Fruit fly (Drosophila melanogaster): Measurements from ENCODE around the gene Prp4k.

Gene Prp4k

DNA sequence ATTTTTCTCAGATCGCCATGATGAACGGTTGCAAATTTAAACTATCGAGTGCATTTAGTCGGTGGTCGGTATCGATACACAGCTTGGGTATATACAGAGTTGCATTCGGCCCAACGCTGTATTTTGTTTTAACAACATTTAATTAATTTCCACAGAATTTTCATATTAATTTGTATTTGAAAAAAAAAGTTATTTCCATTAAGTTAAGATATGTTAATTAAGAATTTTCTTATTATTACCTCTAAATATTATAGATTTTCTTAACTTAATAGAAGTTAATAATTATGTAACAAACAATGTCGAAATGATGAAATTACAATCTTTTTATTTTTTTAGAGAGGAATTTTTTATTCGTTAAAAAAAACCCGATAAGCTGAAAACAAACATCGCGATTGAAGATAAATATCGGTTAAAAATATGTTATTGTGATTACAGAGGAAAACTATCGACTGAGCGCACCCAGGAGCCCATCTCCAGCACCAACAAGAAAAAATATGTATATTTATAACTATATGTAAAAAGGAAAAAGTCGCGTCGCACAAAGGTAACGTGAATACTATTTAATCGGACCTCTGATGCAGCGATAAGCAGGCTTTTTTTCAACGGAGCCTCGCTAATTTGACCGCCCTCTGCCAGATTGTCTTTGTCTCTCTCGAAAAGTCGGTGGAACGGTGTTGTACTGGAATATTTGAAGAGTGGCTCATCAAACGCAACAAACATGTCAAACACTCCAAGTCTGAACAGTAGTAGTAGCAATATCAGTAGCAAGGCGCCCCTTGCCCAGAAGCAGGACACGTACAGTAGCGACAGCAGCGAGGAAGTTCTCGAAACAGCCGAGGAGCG lies 11.3 kb downstream of the Prp4k start, which contains the start of the genes rno and mri (continued):
- no peak for TF ChIP-seq CG7928 (GFP tag; optimal IDR thresholded peaks at IDR 0.05)
- peak; percentile 87 for TF ChIP-seq hb (GFP tag; IDR thresholded peaks at IDR 0.05; ENCODE audit: partially characterized antibody)
- TF ChIP-seq CG16863 (GFP tag; optimal IDR thresholded peaks at IDR 0.05), result no peak
- TF ChIP-seq cato (GFP tag; optimal IDR thresholded peaks at IDR 0.05; ENCODE audit: borderline replicate concordance), result peak; percentile 22
- TF ChIP-seq CG1602 (GFP tag; optimal IDR thresholded peaks at IDR 0.05), result peak; percentile 70
- TF ChIP-seq Tbp (GFP tag; optimal IDR thresholded peaks at IDR 0.05), result no peak
- peak; percentile 83 for TF ChIP-seq CG3995 (GFP tag; optimal IDR thresholded peaks at IDR 0.05)
- peak; percentile 25 for TF ChIP-seq schlank (tag; optimal IDR thresholded peaks at IDR 0.05)
- peak; percentile 85 for TF ChIP-seq CG8924 (tag; optimal IDR thresholded peaks at IDR 0.05)
- TF ChIP-seq Adf1 (GFP tag; IDR thresholded peaks at IDR 0.05), result peak; percentile 22
- peak; percentile 72; the same call in 1 of the 3 replicates for TF ChIP-seq jigr1 (GFP tag; IDR thresholded peaks at IDR 0.05)
- TF ChIP-seq ken (GFP tag; IDR thresholded peaks at IDR 0.05), result peak; percentile 64; the same call in 2 of the 3 replicates
- peak; percentile 52; the same call in 1 of the 3 replicates for TF ChIP-seq so (GFP tag; IDR thresholded peaks at IDR 0.05)
- TF ChIP-seq Nf-YB (GFP tag; optimal IDR thresholded peaks at IDR 0.05), result peak; percentile 13
- TF ChIP-seq Hsf (GFP tag; optimal IDR thresholded peaks at IDR 0.05), result peak; percentile 9
- no peak; the same call in 1 of the 2 replicates for TF ChIP-seq CG31224 (GFP tag; IDR thresholded peaks at IDR 0.05)
- no peak for TF ChIP-seq ham (GFP tag; IDR thresholded peaks at IDR 0.05)
- TF ChIP-seq Pdp1 (GFP tag; optimal IDR thresholded peaks at IDR 0.05), result peak in 1 of 2 experiments; percentile 50
- TF ChIP-seq sc (optimal IDR thresholded peaks at IDR 0.05), result no peak
- peak; percentile 13 for TF ChIP-seq sc (GFP tag; optimal IDR thresholded peaks at IDR 0.05)
- peak; percentile 68 for TF ChIP-seq CG2678 (tag; optimal IDR thresholded peaks at IDR 0.05)
- TF ChIP-seq odd (GFP tag; optimal IDR thresholded peaks at IDR 0.05), result peak; percentile 21
- TF ChIP-seq Hand (GFP tag; optimal IDR thresholded peaks at IDR 0.05), result no peak
- TF ChIP-seq Bdp1 (GFP tag; optimal IDR thresholded peaks at IDR 0.05), result no peak
- TF ChIP-seq Ravus (GFP tag; IDR thresholded peaks at IDR 0.05), result peak; percentile 28
- TF ChIP-seq tap (tag; optimal IDR thresholded peaks at IDR 0.05), result no peak
- TF ChIP-seq ap (GFP tag; IDR thresholded peaks at IDR 0.05), result peak; percentile 50

DNA sequence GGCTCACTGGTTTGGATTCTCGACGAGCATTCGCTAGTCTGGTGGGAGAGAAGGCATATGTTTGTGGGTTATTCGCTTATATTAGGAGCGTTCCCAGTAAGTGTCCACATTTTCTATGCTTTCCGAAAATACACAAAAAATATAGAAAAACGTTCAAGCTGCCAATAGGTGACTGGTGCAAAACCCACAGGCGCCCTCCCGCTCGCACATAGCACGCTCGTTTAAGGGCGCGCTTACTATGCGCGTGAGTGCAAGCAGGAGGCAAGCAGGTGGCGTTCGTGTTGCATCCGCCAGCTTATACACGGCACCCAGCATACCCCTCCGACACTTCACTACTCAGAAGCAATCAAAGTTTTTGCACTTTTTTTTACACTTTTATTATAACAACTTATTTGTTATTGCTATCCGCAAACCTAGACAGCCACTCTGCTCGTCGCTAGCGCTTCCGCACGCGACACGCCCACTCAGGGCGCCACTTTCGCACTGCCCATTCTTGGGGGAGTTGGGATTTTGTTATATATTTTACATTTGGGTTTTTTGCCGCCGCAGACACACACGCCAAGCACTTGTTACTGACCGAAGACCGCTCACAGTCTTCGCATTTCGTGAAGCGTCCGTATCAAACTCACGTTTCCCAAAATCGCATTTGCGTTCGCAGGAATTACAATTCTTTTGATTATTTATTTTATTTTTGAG lies 12.1 kb downstream of the Prp4k start:
- TF ChIP-seq CG11456 (GFP tag; IDR thresholded peaks at IDR 0.05), result peak; percentile 53; the same call in 1 of the 3 replicates
- no peak for TF ChIP-seq br (optimal IDR thresholded peaks at IDR 0.05)
- no peak for TF ChIP-seq CG4424 (GFP tag; optimal IDR thresholded peaks at IDR 0.05)
- no peak for TF ChIP-seq ems (GFP tag; optimal IDR thresholded peaks at IDR 0.05)
- TF ChIP-seq eve (GFP tag; optimal IDR thresholded peaks at IDR 0.05), result no peak
- TF ChIP-seq zfh1 (GFP tag; IDR thresholded peaks at IDR 0.05), result 0 out of 3 replicates have a peak, but pooled peaks have one; percentile 13
- TF ChIP-seq Dip3 (GFP tag; optimal IDR thresholded peaks at IDR 0.05), result no peak
- TF ChIP-seq Ets65A (GFP tag), result peak; percentile 52
- TF ChIP-seq CG34422 (GFP tag; IDR thresholded peaks at IDR 0.05), result peak; percentile 98
- TF ChIP-seq CG9817 (tag; optimal IDR thresholded peaks at IDR 0.05), result peak; percentile 35
- TF ChIP-seq B-H2 (GFP tag; optimal IDR thresholded peaks at IDR 0.05), result no peak
- TF ChIP-seq ro (GFP tag; IDR thresholded peaks at IDR 0.05), result no peak
- TF ChIP-seq bsh (GFP tag; optimal IDR thresholded peaks at IDR 0.05), result no peak
- TF ChIP-seq CG10321 (GFP tag; IDR thresholded peaks at IDR 0.05), result peak; percentile 87
- TF ChIP-seq danr (GFP tag; IDR thresholded peaks at IDR 0.05), result 0 out of 2 replicates have a peak, but pooled peaks have one; percentile 8
- peak; percentile 24; the same call in 2 of the 3 replicates for TF ChIP-seq row (GFP tag; IDR thresholded peaks at IDR 0.05)
- TF ChIP-seq CG13424 (tag; optimal IDR thresholded peaks at IDR 0.05), result peak; percentile 39
- TF ChIP-seq schlank (tag; optimal IDR thresholded peaks at IDR 0.05), result no peak
- TF ChIP-seq ATbp (GFP tag; optimal IDR thresholded peaks at IDR 0.05), result peak; percentile 24
- TF ChIP-seq ci (GFP tag; IDR thresholded peaks at IDR 0.05), result peak; percentile 52; the same call in 1 of the 3 replicates
- TF ChIP-seq CG11085 (GFP tag; IDR thresholded peaks at IDR 0.05), result no peak
- no peak for TF ChIP-seq B-H1 (GFP tag; IDR thresholded peaks at IDR 0.05)
- TF ChIP-seq trem (tag; optimal IDR thresholded peaks at IDR 0.05), result no peak
- peak; percentile 48; the same call in 2 of the 3 replicates for TF ChIP-seq jigr1 (GFP tag; IDR thresholded peaks at IDR 0.05)

Measured in whole organism, embryonic.